Worm (Caenorhabditis elegans) whole organism, mixed stage, embryonic: ENCODE results near the gene col-131.

Experiments
- drap-1 ChIP-seq: fragments of 200-800 bp; sonication (Bioruptor generic); optimal IDR thresholded peaks from 3 replicates; lab custom pipeline; 2018; ENCODE audit warnings: mild to moderate bottlenecking, missing genetic modification characterization, missing compliant biosample characterization
- lin-13 ChIP-seq: fragments of 150-350 bp; optimal IDR thresholded peaks from 2 replicates; lab custom pipeline; 2014; ENCODE audit warnings: missing biosample characterization, missing genetic modification characterization
- mab-5 ChIP-seq: fragments of 150-350 bp; optimal IDR thresholded peaks from 2 replicates; lab custom pipeline; 2014; ENCODE audit warnings: missing biosample characterization, missing genetic modification characterization
- nhr-12 ChIP-seq: fragments of 150-350 bp; optimal IDR thresholded peaks from 2 replicates; lab custom pipeline; 2014; ENCODE audit warnings: missing biosample characterization, missing genetic modification characterization
- nhr-237 ChIP-seq: fragments of 150-350 bp; optimal IDR thresholded peaks from 2 replicates; lab custom pipeline; 2014; ENCODE audit warnings: missing biosample characterization, missing genetic modification characterization

DNA sequence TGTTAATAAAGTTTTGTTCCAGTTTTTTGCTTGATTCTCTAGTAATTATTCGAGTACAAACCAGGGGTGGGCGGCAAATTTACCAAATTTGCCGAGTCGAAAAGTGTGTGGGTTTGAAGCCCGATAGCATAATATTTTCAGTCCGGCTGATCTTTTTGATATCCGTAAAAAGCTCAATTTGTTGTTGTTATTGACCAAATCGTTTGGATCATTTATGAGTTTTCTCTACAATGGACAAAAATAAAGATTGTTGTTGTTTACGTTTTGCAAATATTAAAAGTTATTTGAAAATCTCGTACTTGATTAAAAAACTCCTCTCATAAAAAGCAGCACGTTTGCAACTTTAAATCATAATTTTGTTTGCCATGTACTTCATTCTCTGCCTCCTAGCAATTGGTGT, 11.1 kb downstream of the col-131 start, which contains the start of gene scl-1:
- TF ChIP-seq mab-5 (tag; lab: Kevin White, UChicago) (no peak), nhr-12 (tag; lab: Kevin White, UChicago) (no peak), lin-13 (no peak), nhr-237 (no peak), drap-1 (GFP tag; lab: Kevin White, UChicago) (no peak)
